Worm (Caenorhabditis elegans): ENCODE results near the gene ddl-1.

ddl-1 gene

DNA sequence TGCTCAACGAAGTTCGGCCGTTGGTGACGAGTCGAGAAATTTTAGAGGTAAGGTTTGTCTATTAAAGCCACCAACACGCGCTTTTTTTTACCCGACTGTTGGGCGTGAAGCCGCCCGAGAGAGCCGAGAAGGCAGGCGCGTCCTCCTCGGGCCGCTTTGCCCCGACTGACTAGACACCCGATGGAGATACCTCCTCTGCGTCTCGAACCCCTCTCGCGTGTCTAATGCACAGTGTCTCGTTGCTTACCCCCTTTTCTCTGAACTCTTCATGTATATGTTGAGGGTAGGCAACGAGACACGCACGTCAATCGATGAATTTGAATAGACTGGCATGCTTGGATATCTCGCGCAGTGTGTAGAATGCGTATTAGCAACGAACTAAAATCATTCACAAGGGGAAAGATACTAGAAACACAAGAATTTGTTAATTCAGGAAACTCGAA, 13.6 kb upstream of the ddl-1 start (continued):
- TF ChIP-seq attf-5 (GFP tag; optimal IDR thresholded peaks at IDR 0.05) (peak; percentile 85), nhr-179 (tag; optimal IDR thresholded peaks at IDR 0.05) (peak; percentile 12), hlh-26 (GFP tag; conservative IDR thresholded peaks at IDR 0.05) (0 out of 2 replicates have a peak, but pooled peaks have one; percentile 78), mes-4 (tag; optimal IDR thresholded peaks at IDR 0.05) (peak; percentile 36)

DNA sequence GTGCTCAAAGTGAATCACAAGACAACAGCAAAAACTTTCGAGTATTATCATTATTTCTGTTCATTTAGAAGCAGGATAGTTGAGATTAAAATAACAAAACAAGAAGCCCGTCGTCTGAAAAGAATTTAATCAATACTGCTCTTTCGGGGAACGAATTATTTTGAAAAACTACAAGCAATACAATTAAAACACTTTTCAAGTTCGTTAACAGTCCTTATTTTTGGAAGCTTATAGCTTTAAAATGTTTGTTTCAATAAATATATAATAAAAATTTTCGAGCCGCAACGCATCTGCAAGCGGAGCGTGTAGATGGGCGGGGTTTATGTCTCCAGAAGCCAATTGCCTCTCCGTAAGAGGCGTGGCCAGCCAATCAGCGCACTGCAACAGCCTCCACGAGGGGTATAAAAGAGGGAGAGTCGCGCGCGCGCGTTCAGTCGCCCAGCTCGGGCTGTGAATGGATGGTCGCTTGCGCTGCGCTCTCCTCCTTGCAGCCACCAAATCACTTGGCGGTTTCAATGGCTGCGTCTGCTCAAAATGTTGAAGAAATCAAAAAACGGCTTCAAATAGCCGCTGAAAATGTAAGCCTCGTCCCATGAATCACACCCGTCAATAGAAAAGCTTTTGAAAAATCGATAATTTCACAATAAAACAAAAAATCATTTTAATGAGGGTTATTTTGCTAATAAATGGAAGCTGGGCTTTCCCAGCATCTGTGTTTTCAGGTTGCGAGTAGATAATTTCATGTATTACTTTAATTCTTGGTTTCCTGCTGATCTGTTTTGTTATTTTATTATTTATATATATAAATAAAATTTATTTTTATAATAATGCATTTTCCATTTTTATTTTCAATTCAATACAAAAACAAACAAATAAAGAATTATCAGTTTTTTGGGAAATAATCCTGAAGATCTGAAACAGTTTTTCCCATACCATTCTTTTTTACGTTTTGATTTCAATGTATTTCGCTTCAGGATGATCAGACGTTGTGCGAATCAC, 12.9 kb upstream of the ddl-1 start, which contains the start of the genes ift-43 and mdt-26:
Gene ift-43 (minus strand): TSS at position 51 of the 999 bp plus-strand sequence.
Gene mdt-26 (plus strand): TSS at position 446 of the 999 bp plus-strand sequence.
- no peak for TF ChIP-seq aptf-3 (GFP tag; IDR thresholded peaks at IDR 0.05)
- TF ChIP-seq zim-3 (tag; optimal IDR thresholded peaks at IDR 0.05) = peak; percentile 72
- peak; percentile 67 for TF ChIP-seq lin-54 (GFP tag; optimal IDR thresholded peaks at IDR 0.05)
- TF ChIP-seq egl-18 (GFP tag; IDR thresholded peaks at IDR 0.05) = peak; percentile 86; the same call in 1 of the 2 replicates
- TF ChIP-seq nhr-80 (tag; optimal IDR thresholded peaks at IDR 0.05) = no peak
- TF ChIP-seq attf-6 (GFP tag; IDR thresholded peaks at IDR 0.05) = no peak
- TF ChIP-seq nhr-27 (tag; optimal IDR thresholded peaks at IDR 0.05) = no peak
- TF ChIP-seq F49E8.2 (tag; optimal IDR thresholded peaks at IDR 0.05; ENCODE audit: insufficient read depth) = no peak
- no peak for TF ChIP-seq F39B2.1 (GFP tag; IDR thresholded peaks at IDR 0.05)
- TF ChIP-seq F55B11.4 (tag; optimal IDR thresholded peaks at IDR 0.05; ENCODE audit: borderline replicate concordance, insufficient read depth) = no peak
- peak; percentile 10; the same call in 1 of the 2 replicates for TF ChIP-seq hmg-20 (GFP tag; IDR thresholded peaks at IDR 0.05)
- 0 out of 2 replicates have a peak, but pooled peaks have one; percentile 13 for TF ChIP-seq ceh-91 (GFP tag; IDR thresholded peaks at IDR 0.05)
- peak; percentile 84 for TF ChIP-seq C06A6.2 (GFP tag; conservative IDR thresholded peaks at IDR 0.05)
- TF ChIP-seq Y53G8AR.9 (GFP tag; conservative IDR thresholded peaks at IDR 0.05) = peak; percentile 66; the same call in 1 of the 2 replicates
- TF ChIP-seq F23B12.7 (tag; optimal IDR thresholded peaks at IDR 0.05; ENCODE audit: insufficient read depth) = peak; percentile 85
- TF ChIP-seq B0261.1 (tag; optimal IDR thresholded peaks at IDR 0.05) = no peak
- TF ChIP-seq madf-6 (GFP tag; IDR thresholded peaks at IDR 0.05) = peak; percentile 62
- TF ChIP-seq ccch-3 (GFP tag; optimal IDR thresholded peaks at IDR 0.05) = peak; percentile 32
- TF ChIP-seq akir-1 (GFP tag; optimal IDR thresholded peaks at IDR 0.05) = no peak
- TF ChIP-seq F52B5.7 (tag; optimal IDR thresholded peaks at IDR 0.05) = no peak
- peak; percentile 11 for TF ChIP-seq mel-28 (tag; optimal IDR thresholded peaks at IDR 0.05; ENCODE audit: borderline replicate concordance)
- peak; percentile 65 for TF ChIP-seq repo-1 (tag; optimal IDR thresholded peaks at IDR 0.05)
- no peak for TF ChIP-seq ztf-22 (GFP tag; optimal IDR thresholded peaks at IDR 0.05)
- TF ChIP-seq dpl-1 (GFP tag; optimal IDR thresholded peaks at IDR 0.05) = peak; percentile 40
- TF ChIP-seq cebp-2 (GFP tag; IDR thresholded peaks at IDR 0.05) = 0 out of 2 replicates have a peak, but pooled peaks have one; percentile 40
- TF ChIP-seq rpc-1 (optimal IDR thresholded peaks at IDR 0.05) = peak; percentile 6
- no peak for TF ChIP-seq rpc-1 (tag; optimal IDR thresholded peaks at IDR 0.05)
- peak; percentile 55; the same call in 1 of the 2 replicates for TF ChIP-seq bed-2 (GFP tag; IDR thresholded peaks at IDR 0.05)
- no peak for TF ChIP-seq unc-130 (GFP tag; optimal IDR thresholded peaks at IDR 0.05)
- TF ChIP-seq madf-10 (tag; optimal IDR thresholded peaks at IDR 0.05) = peak; percentile 79
- TF ChIP-seq attf-3 (GFP tag; conservative IDR thresholded peaks at IDR 0.05) = no peak
- TF ChIP-seq let-526 (GFP tag; IDR thresholded peaks at IDR 0.05) = peak; percentile 90
- peak; percentile 80 for TF ChIP-seq F57A8.1 (GFP tag; optimal IDR thresholded peaks at IDR 0.05)
- peak; percentile 83 for TF ChIP-seq pbrm-1 (GFP tag; IDR thresholded peaks at IDR 0.05)
- peak; percentile 10 for TF ChIP-seq madf-8 (GFP tag; conservative IDR thresholded peaks at IDR 0.05)
- TF ChIP-seq hsf-1 (GFP tag; IDR thresholded peaks at IDR 0.05) = no peak
- no peak for TF ChIP-seq lag-1 (GFP tag; IDR thresholded peaks at IDR 0.05)
- 0 out of 2 replicates have a peak, but pooled peaks have one; percentile 65 for TF ChIP-seq sea-2 (GFP tag; IDR thresholded peaks at IDR 0.05)
- TF ChIP-seq dpff-1 (tag; optimal IDR thresholded peaks at IDR 0.05) = no peak
- peak; percentile 53 for TF ChIP-seq snpc-1.3 (tag; optimal IDR thresholded peaks at IDR 0.05; ENCODE audit: insufficient read depth)
- no peak for TF ChIP-seq nhr-120 (GFP tag; IDR thresholded peaks at IDR 0.05)

Measured in whole organism, young adult.